Worm (Caenorhabditis elegans): ENCODE results near the gene die-1.

DNA sequence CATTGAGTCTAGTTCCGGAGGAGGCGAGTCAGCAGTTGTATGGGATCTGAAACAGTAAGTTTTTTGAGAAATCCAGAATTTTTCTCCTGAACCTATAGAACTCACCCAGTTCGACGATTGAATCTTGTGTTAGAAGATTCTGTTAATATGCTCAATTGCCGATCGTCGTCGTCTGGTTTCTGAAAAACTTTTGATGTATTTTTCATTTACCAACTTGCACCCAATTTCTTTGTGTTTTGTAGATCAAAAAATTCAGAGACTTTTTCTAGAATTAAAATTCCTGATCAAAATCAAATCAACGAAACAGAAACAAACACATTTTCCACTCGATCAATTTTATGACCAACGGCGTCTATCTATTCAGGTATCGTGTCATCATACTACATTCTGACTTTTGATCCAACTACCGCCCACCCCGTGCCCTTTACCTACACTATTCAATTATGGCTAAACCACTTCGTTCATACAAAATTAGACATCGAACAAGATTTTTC lies 11.1 kb downstream of the die-1 start, which contains the start of gene C18D1.2:
- no peak for TF ChIP-seq hmg-4 (GFP tag; optimal IDR thresholded peaks at IDR 0.05)
- TF ChIP-seq flt-1 (GFP tag; IDR thresholded peaks at IDR 0.05), result no peak
- TF ChIP-seq ets-7 (tag; optimal IDR thresholded peaks at IDR 0.05), result no peak
- TF ChIP-seq F13C5.2 (tag; optimal IDR thresholded peaks at IDR 0.05), result no peak
- no peak for TF ChIP-seq tra-4 (tag; optimal IDR thresholded peaks at IDR 0.05)
- TF ChIP-seq hmbx-1 (tag; optimal IDR thresholded peaks at IDR 0.05), result no peak
- TF ChIP-seq ceh-36 (tag; optimal IDR thresholded peaks at IDR 0.05), result no peak
- TF ChIP-seq ama-1 (optimal IDR thresholded peaks at IDR 0.05), result no peak
- TF ChIP-seq scrt-1 (GFP tag; IDR thresholded peaks at IDR 0.05), result no peak
- no peak for TF ChIP-seq aly-1 (tag; optimal IDR thresholded peaks at IDR 0.05)
- no peak for TF ChIP-seq pes-1 (GFP tag; IDR thresholded peaks at IDR 0.05)

All from whole organism, early embryonic.